Fruit fly (Drosophila melanogaster): ENCODE results near the gene CG31220.
A peak's percentile ranks its signal among the peaks of the same experiment; 100 is the strongest.

Gene CG31220

DNA sequence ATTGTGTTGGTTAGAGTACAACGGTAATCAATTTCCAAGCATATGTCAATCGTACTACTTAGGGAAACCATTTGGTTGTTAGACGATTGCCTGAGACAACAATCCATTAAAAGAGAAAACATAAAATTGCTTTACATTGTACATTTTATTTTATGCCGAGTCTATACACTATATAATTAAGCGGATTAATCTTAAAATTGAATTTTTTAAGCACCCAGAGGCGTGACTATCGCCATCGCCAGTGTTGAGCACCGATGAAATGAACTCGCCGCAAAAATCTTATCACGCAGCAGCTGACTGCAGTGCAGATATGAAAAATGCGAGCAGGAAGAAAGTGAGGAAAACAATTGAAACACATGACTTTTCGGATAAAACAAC lies 5.4 kb upstream of the CG31220 start (continued):
- TF ChIP-seq Dref (GFP tag; IDR thresholded peaks at IDR 0.05), result peak; percentile 34
- no peak for TF ChIP-seq tio (GFP tag; optimal IDR thresholded peaks at IDR 0.05)
- peak; percentile 69 for TF ChIP-seq CG16813 (GFP tag; IDR thresholded peaks at IDR 0.05; ENCODE audit: partially characterized antibody)
- no peak for TF ChIP-seq Ptx1 (GFP tag; IDR thresholded peaks at IDR 0.05)
- TF ChIP-seq Opbp (GFP tag; IDR thresholded peaks at IDR 0.05; ENCODE audit: partially characterized antibody), result peak; percentile 74; the same call in 2 of the 3 replicates
- peak; percentile 76; the same call in 1 of the 2 replicates for TF ChIP-seq amos (GFP tag; IDR thresholded peaks at IDR 0.05; ENCODE audit: partially characterized antibody)
- no peak for TF ChIP-seq Trl (optimal IDR thresholded peaks at IDR 0.05)
- TF ChIP-seq Trl (GFP tag; optimal IDR thresholded peaks at IDR 0.05), result peak; percentile 1
- peak; percentile 97 for TF ChIP-seq stwl (tag; optimal IDR thresholded peaks at IDR 0.05)

DNA sequence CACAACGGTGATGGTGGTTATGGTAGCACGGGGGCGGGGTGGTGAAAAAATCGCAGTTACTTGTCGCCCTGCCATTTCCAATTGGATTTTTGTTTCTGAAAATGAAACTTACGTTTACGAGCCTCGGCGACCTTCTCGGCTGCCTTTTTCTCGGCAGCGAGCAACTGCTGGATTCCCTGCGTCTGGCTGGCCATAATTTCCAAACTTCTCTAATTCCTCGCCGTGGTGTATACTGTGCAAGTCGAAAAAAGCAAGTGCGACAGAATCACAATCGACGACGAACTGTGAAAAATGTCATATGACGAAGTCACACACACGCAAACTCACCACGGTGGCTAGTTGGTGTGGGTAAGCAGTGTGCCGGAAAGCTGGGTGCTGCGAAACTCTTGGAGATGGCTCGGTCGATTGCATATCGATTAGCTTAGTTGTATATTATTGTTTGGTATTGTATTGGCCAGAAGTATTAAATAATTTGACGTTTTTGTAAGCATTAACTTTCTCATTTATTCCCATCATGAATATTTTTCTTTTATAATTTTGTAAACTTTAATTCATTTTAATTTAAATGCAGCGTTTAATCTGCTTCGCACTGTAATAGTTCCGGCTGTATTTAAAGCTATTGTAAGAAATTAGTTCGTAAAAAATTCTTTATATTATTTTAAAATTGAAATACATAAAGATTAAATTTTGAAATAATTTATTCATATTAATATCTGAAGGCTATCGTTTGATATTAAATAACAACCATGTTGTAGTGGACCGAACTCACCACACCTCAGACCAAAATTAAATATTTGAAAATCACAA lies 4.0 kb upstream of the CG31220 start, which contains the start of gene Vha13:
TSS of gene Vha13 (minus strand) at position 293 of the 807 bp plus-strand sequence.
- TF ChIP-seq CG3407 (GFP tag; optimal IDR thresholded peaks at IDR 0.05), result no peak
- TF ChIP-seq CG8944 (GFP tag; optimal IDR thresholded peaks at IDR 0.05), result peak; percentile 53
- peak; percentile 79 for TF ChIP-seq HmgD (GFP tag; optimal IDR thresholded peaks at IDR 0.05)
- peak; percentile 4 for TF ChIP-seq ATbp (GFP tag; optimal IDR thresholded peaks at IDR 0.05)
- TF ChIP-seq ac (GFP tag; optimal IDR thresholded peaks at IDR 0.05), result no peak
- no peak for TF ChIP-seq ro (GFP tag; IDR thresholded peaks at IDR 0.05)
- peak; percentile 34 for TF ChIP-seq Side (GFP tag; optimal IDR thresholded peaks at IDR 0.05)
- TF ChIP-seq tin (GFP tag; optimal IDR thresholded peaks at IDR 0.05), result peak; percentile 43
- no peak for TF ChIP-seq D (optimal IDR thresholded peaks at IDR 0.05)
- TF ChIP-seq D (GFP tag; optimal IDR thresholded peaks at IDR 0.05), result no peak
- TF ChIP-seq mld (GFP tag; IDR thresholded peaks at IDR 0.05; ENCODE audit: partially characterized antibody), result peak; percentile 48; the same call in 1 of the 3 replicates
- peak; percentile 16 for TF ChIP-seq CG9797 (GFP tag; optimal IDR thresholded peaks at IDR 0.05)
- no peak for TF ChIP-seq CG32767 (GFP tag; IDR thresholded peaks at IDR 0.05)
- no peak for TF ChIP-seq btn (GFP tag; optimal IDR thresholded peaks at IDR 0.05)
- TF ChIP-seq Camta (GFP tag; optimal IDR thresholded peaks at IDR 0.05), result no peak
- no peak for TF ChIP-seq h (optimal IDR thresholded peaks at IDR 0.05)
- no peak for TF ChIP-seq CG1529 (GFP tag; optimal IDR thresholded peaks at IDR 0.05)
- TF ChIP-seq CG11560 (tag; IDR thresholded peaks at IDR 0.05), result 0 out of 3 replicates have a peak, but pooled peaks have one; percentile 9
- no peak for TF ChIP-seq stc (GFP tag; IDR thresholded peaks at IDR 0.05)
- TF ChIP-seq chn (GFP tag; optimal IDR thresholded peaks at IDR 0.05), result peak; percentile 51
- peak; percentile 45 for TF ChIP-seq BtbVII (GFP tag; optimal IDR thresholded peaks at IDR 0.05)
- peak; percentile 33 for TF ChIP-seq CG9727 (GFP tag; optimal IDR thresholded peaks at IDR 0.05)
- TF ChIP-seq CG18764 (GFP tag; optimal IDR thresholded peaks at IDR 0.05), result no peak
- no peak for TF ChIP-seq NC2β (GFP tag; optimal IDR thresholded peaks at IDR 0.05)
- TF ChIP-seq CG18011 (GFP tag; optimal IDR thresholded peaks at IDR 0.05), result peak; percentile 98
- TF ChIP-seq H15 (GFP tag; IDR thresholded peaks at IDR 0.05), result peak; percentile 38; the same call in 1 of the 3 replicates
- TF ChIP-seq Atf-2 (GFP tag; optimal IDR thresholded peaks at IDR 0.05), result no peak
- no peak for TF ChIP-seq corto (GFP tag; optimal IDR thresholded peaks at IDR 0.05)
- no peak for TF ChIP-seq Trl (optimal IDR thresholded peaks at IDR 0.05)
- peak; percentile 43 for TF ChIP-seq Trl (GFP tag; optimal IDR thresholded peaks at IDR 0.05)
- TF ChIP-seq CG14014 (GFP tag; IDR thresholded peaks at IDR 0.05), result no peak
- no peak for TF ChIP-seq CG13424 (tag; optimal IDR thresholded peaks at IDR 0.05)
- peak; percentile 79 for TF ChIP-seq bbx (GFP tag; IDR thresholded peaks at IDR 0.05; ENCODE audit: partially characterized antibody)
- TF ChIP-seq CG1603 (tag; optimal IDR thresholded peaks at IDR 0.05), result peak; percentile 49
- TF ChIP-seq CG7963 (GFP tag; IDR thresholded peaks at IDR 0.05; ENCODE audit: partially characterized antibody), result peak; percentile 56; the same call in 1 of the 3 replicates
- peak; percentile 14 for TF ChIP-seq CG5245 (GFP tag; optimal IDR thresholded peaks at IDR 0.05)
- peak in 1 of 2 experiments; percentile 53 for TF ChIP-seq Hr51 (GFP tag; optimal IDR thresholded peaks at IDR 0.05)
- peak; percentile 30 for TF ChIP-seq CG15601 (tag; optimal IDR thresholded peaks at IDR 0.05)
- TF ChIP-seq Doc3 (GFP tag; IDR thresholded peaks at IDR 0.05; ENCODE audit: partially characterized antibody), result no peak
- TF ChIP-seq CG9817 (tag; optimal IDR thresholded peaks at IDR 0.05), result peak; percentile 53
- no peak for TF ChIP-seq twi (tag; optimal IDR thresholded peaks at IDR 0.05)
